Fruit fly (Drosophila melanogaster): Measurements from ENCODE around the gene rpr.

rpr gene

DNA sequence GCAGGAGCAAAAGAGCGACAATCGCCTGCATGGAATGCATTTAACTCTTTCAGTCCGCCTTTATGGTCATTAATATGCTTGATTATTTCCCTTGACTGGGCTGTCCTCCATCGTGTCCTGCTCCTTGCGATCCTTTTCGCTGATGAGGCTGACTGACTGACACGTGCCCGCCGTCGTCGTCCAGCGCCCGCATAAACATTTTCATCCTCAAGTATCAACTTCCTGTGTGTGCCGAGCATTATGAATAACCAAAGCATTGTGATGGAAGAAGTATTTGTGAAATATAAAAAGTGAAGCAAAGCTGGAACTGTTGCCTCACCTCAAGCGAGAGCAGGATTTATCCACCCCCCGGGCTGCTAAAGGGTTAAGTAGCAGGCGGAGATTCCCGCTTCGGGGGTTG is 13.1 kb upstream of the rpr start:
- no peak for TF ChIP-seq ey (GFP tag; optimal IDR thresholded peaks at IDR 0.05)
- no peak for TF ChIP-seq Jra (GFP tag; optimal IDR thresholded peaks at IDR 0.05)
- no peak for TF ChIP-seq usp (GFP tag; optimal IDR thresholded peaks at IDR 0.05)
- TF ChIP-seq OdsH (GFP tag; optimal IDR thresholded peaks at IDR 0.05): no peak
- TF ChIP-seq h (GFP tag; optimal IDR thresholded peaks at IDR 0.05): no peak
- TF ChIP-seq CG32264 (GFP tag; optimal IDR thresholded peaks at IDR 0.05): no peak
- no peak for TF ChIP-seq Mio (GFP tag; optimal IDR thresholded peaks at IDR 0.05)

DNA sequence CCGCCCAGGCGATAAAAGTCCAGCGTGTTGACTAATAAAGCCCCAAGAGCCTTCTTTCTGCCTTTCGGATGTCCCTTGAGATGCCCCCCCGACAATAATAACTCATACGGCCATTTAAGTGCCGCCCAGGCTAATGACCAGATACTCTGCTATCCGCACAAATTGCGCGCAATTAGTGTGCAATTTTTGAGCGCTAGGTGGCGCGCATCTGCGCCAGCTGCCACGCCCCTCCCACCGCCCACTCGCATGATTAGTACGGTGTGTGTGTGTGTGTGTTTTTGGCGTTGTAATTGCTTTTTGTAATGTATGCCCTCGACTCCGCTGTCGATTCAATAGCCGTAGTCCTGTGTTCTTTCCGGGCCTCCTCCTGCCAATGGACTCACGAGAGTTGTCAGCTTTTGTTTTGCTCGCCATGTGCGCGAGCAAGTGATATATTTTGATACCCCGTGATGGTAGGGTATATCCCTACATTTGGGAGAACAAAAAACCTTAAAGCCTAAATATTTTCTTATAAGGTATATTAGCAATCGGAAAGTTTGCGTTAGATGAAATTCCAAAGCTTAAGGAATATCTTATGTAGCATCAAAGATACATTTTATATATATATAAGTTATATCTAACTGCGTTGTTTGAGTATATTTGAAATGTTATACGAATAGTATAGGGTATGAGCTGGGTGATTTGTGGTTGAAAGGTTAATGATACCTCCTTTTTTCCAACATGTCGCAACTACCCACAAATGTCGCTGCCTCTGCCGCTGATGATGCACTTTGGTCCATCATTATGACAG is 7.5 kb upstream of the rpr start:
- TF ChIP-seq N (GFP tag; optimal IDR thresholded peaks at IDR 0.05) (no peak), rgr (GFP tag; optimal IDR thresholded peaks at IDR 0.05) (peak; percentile 30), Vsx2 (GFP tag; optimal IDR thresholded peaks at IDR 0.05; ENCODE audit: partially characterized antibody) (no peak), Dif (GFP tag; optimal IDR thresholded peaks at IDR 0.05; ENCODE audit: partially characterized antibody) (no peak), sage (GFP tag; optimal IDR thresholded peaks at IDR 0.05) (no peak), Hr78 (GFP tag; optimal IDR thresholded peaks at IDR 0.05) (no peak), Hr83 (GFP tag; optimal IDR thresholded peaks at IDR 0.05; ENCODE audit: poor library complexity, severe bottlenecking) (no peak), h (GFP tag; optimal IDR thresholded peaks at IDR 0.05) (peak; percentile 57), br (GFP tag; optimal IDR thresholded peaks at IDR 0.05) (peak; percentile 21), pan (optimal IDR thresholded peaks at IDR 0.05) (no peak), brk (GFP tag; optimal IDR thresholded peaks at IDR 0.05) (no peak), dmrt93B (GFP tag; optimal IDR thresholded peaks at IDR 0.05) (no peak), dl (GFP tag; optimal IDR thresholded peaks at IDR 0.05; ENCODE audit: insufficient read depth in 1 of 2, partially characterized antibody in 2 of 2) (no peak), fru (GFP tag; optimal IDR thresholded peaks at IDR 0.05) (no peak), HLH106 (tag; optimal IDR thresholded peaks at IDR 0.05) (peak; percentile 4), GATAd (GFP tag; optimal IDR thresholded peaks at IDR 0.05) (no peak), ey (GFP tag; optimal IDR thresholded peaks at IDR 0.05) (peak; percentile 53), foxo (GFP tag; optimal IDR thresholded peaks at IDR 0.05) (peak in 1 of 2 experiments; percentile 43), Hnf4 (GFP tag; optimal IDR thresholded peaks at IDR 0.05) (peak; percentile 13), sv (GFP tag; optimal IDR thresholded peaks at IDR 0.05) (no peak), CrebA (GFP tag; optimal IDR thresholded peaks at IDR 0.05; ENCODE audit: borderline replicate concordance) (no peak), Jra (GFP tag; optimal IDR thresholded peaks at IDR 0.05) (no peak), dsf (GFP tag; optimal IDR thresholded peaks at IDR 0.05; ENCODE audit: borderline replicate concordance) (no peak), Sp1 (GFP tag; optimal IDR thresholded peaks at IDR 0.05) (peak; percentile 30), Rel (GFP tag; optimal IDR thresholded peaks at IDR 0.05) (no peak), Rel (tag; optimal IDR thresholded peaks at IDR 0.05) (no peak), tai (GFP tag; optimal IDR thresholded peaks at IDR 0.05) (no peak), jim (GFP tag; optimal IDR thresholded peaks at IDR 0.05) (no peak), usp (GFP tag; optimal IDR thresholded peaks at IDR 0.05) (no peak), Myc (optimal IDR thresholded peaks at IDR 0.05) (no peak), Abd-B (GFP tag; optimal IDR thresholded peaks at IDR 0.05) (no peak), woc (GFP tag; optimal IDR thresholded peaks at IDR 0.05) (peak; percentile 41), CG32264 (GFP tag; optimal IDR thresholded peaks at IDR 0.05) (no peak), OdsH (GFP tag; optimal IDR thresholded peaks at IDR 0.05) (peak; percentile 32), Dfd (GFP tag; optimal IDR thresholded peaks at IDR 0.05) (no peak), Mio (GFP tag; optimal IDR thresholded peaks at IDR 0.05) (no peak), psq (GFP tag; optimal IDR thresholded peaks at IDR 0.05) (peak; percentile 32)

DNA sequence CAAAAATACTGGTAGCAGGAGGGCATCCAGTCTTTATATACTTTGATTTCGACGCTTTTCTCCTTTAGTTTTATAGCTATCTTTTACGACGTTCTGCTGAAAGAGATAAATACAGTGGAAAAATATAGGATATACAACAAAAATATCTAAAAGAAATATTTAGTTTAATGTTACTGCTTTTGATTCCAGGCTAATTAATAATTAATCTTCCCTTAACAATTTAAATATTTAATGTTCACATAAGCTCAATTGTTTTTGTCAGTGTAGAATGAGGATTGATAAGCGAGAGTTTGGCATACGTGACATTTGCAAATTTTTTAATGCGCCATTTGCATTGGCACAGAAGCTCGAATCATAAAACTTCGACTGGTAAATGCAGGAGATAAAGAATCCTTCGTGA is 6.1 kb upstream of the rpr start:
- TF ChIP-seq Jra (GFP tag; optimal IDR thresholded peaks at IDR 0.05): no peak
- no peak for TF ChIP-seq Hr78 (GFP tag; optimal IDR thresholded peaks at IDR 0.05)
- no peak for TF ChIP-seq CG9705 (GFP tag; optimal IDR thresholded peaks at IDR 0.05)
- no peak for TF ChIP-seq Rel (GFP tag; optimal IDR thresholded peaks at IDR 0.05)
- no peak for TF ChIP-seq Rel (tag; optimal IDR thresholded peaks at IDR 0.05)
- TF ChIP-seq Myc (optimal IDR thresholded peaks at IDR 0.05): no peak
- TF ChIP-seq OdsH (GFP tag; optimal IDR thresholded peaks at IDR 0.05): no peak
- no peak for TF ChIP-seq Vsx2 (GFP tag; optimal IDR thresholded peaks at IDR 0.05; ENCODE audit: partially characterized antibody)
- no peak for TF ChIP-seq Abd-B (GFP tag; optimal IDR thresholded peaks at IDR 0.05)
- no peak for TF ChIP-seq dsf (GFP tag; optimal IDR thresholded peaks at IDR 0.05; ENCODE audit: borderline replicate concordance)
- no peak for TF ChIP-seq Dfd (GFP tag; optimal IDR thresholded peaks at IDR 0.05)
- no peak for TF ChIP-seq N (GFP tag; optimal IDR thresholded peaks at IDR 0.05)
- TF ChIP-seq sage (GFP tag; optimal IDR thresholded peaks at IDR 0.05): no peak
- TF ChIP-seq h (GFP tag; optimal IDR thresholded peaks at IDR 0.05): no peak
- TF ChIP-seq fru (GFP tag; optimal IDR thresholded peaks at IDR 0.05): no peak
- TF ChIP-seq usp (GFP tag; optimal IDR thresholded peaks at IDR 0.05): no peak
- no peak for TF ChIP-seq pan (optimal IDR thresholded peaks at IDR 0.05)
- no peak for TF ChIP-seq GATAd (GFP tag; optimal IDR thresholded peaks at IDR 0.05)
- no peak for TF ChIP-seq brk (GFP tag; optimal IDR thresholded peaks at IDR 0.05)
- TF ChIP-seq tai (GFP tag; optimal IDR thresholded peaks at IDR 0.05): no peak
